Worm (Caenorhabditis elegans) whole organism, dauer: ENCODE measurements around the gene C49F5.6.
"Not testable (repeated sequence)": the region's sequence is repeated elsewhere in the genome, so short reads cannot be mapped to it uniquely, and the experiment has no call there.

Experiments used
- unc-62 ChIP-seq: sonication (generic microtip); optimal IDR thresholded peaks from 2 replicates; lab custom pipeline; 2017; ENCODE audit warnings: missing biosample characterization, missing genetic modification reagents, missing genetic modification characterization

The C49F5.6 gene

ce11 chrX:11987900-11988364, at the start of gene C49F5.6:
TSS of gene C49F5.6 (plus strand) at chrX:11988314.
- no peak for TF ChIP-seq unc-62 (GFP tag; lab: Kevin White, UChicago)

- TF ChIP-seq unc-62 (GFP tag; lab: Kevin White, UChicago) = no peak
These were observed 49.3 kb upstream of the C49F5.6 start, which contains the start of gene F55G7.5 for ce11 chrX:11938826-11939225. TSS of gene F55G7.5 (minus strand) at chrX:11938926.

- TF ChIP-seq unc-62 (GFP tag; lab: Kevin White, UChicago) = no peak
These were observed 46.2 kb upstream of the C49F5.6 start, which contains the start of gene F55G7.3 for ce11 chrX:11941951-11942350. TSS of gene F55G7.3 (minus strand) at chrX:11942051.

- TF ChIP-seq unc-62 (GFP tag; lab: Kevin White, UChicago) = no peak
These were observed 41.2 kb upstream of the C49F5.6 start, which contains the start of gene nfya-1 for ce11 chrX:11946788-11947463. TSS of gene nfya-1 (minus strand) at chrX:11946838.

ce11 chrX:11948184-11948894, 39.8 kb upstream of the C49F5.6 start, which contains the start of gene lsd-1:
TSS of gene lsd-1 (plus strand) at chrX:11948844.
- TF ChIP-seq unc-62 (GFP tag; lab: Kevin White, UChicago) = no peak

- no peak for TF ChIP-seq unc-62 (GFP tag; lab: Kevin White, UChicago)
These were observed 36.0 kb upstream of the C49F5.6 start for ce11 chrX:11952129-11952528.

- no peak for TF ChIP-seq unc-62 (GFP tag; lab: Kevin White, UChicago)
These were observed 34.9 kb upstream of the C49F5.6 start, which contains the start of gene T08D10.4 for ce11 chrX:11953229-11953628. TSS of gene T08D10.4 (minus strand) at chrX:11953329.

- no peak for TF ChIP-seq unc-62 (GFP tag; lab: Kevin White, UChicago)
These were observed 33.0 kb upstream of the C49F5.6 start, which contains the start of gene T08D10.3 for ce11 chrX:11955125-11955524. TSS of gene T08D10.3 (plus strand) at chrX:11955425.

ce11 chrX:11957246-11957645, 30.9 kb upstream of the C49F5.6 start, which contains the start of gene T08D10.5:
TSS of gene T08D10.5 (plus strand) at chrX:11957546.
- no peak for TF ChIP-seq unc-62 (GFP tag; lab: Kevin White, UChicago)

ce11 chrX:11959838-11960237, 28.3 kb upstream of the C49F5.6 start, which contains the start of gene C49F5.8:
TSS of gene C49F5.8 (plus strand) at chrX:11960138.
- TF ChIP-seq unc-62 (GFP tag; lab: Kevin White, UChicago) = no peak

- not testable (repeated sequence) for TF ChIP-seq unc-62 (GFP tag; lab: Kevin White, UChicago)
These were observed 27.0 kb upstream of the C49F5.6 start, which contains the start of gene C49F5.13 for ce11 chrX:11961103-11961502. TSS of gene C49F5.13 (plus strand) at chrX:11961403.

ce11 chrX:11962050-11962788, 25.9 kb upstream of the C49F5.6 start:
- TF ChIP-seq unc-62 (GFP tag; lab: Kevin White, UChicago) = no peak

ce11 chrX:11963659-11964058, 24.5 kb upstream of the C49F5.6 start:
- no peak for TF ChIP-seq unc-62 (GFP tag; lab: Kevin White, UChicago)

- TF ChIP-seq unc-62 (GFP tag; lab: Kevin White, UChicago) = no peak
These were observed 23.6 kb upstream of the C49F5.6 start for ce11 chrX:11964555-11964954.

- no peak for TF ChIP-seq unc-62 (GFP tag; lab: Kevin White, UChicago)
These were observed 23.0 kb upstream of the C49F5.6 start for ce11 chrX:11965163-11965562.
